Worm (Caenorhabditis elegans) whole organism, L1 larva: Measurements from ENCODE around the gene C48B4.10.
A peak's percentile ranks its signal among the peaks of the same experiment; 100 is the strongest.

ENCODE experiments used
- C04F5.9 ChIP-seq: sonication (generic microtip); optimal IDR thresholded peaks from 2 replicates; lab custom pipeline; 2016; ENCODE audit warnings: missing genetic modification characterization, missing compliant biosample characterization
- C16A3.4 ChIP-seq: fragments of 150-350 bp; optimal IDR thresholded peaks from 2 replicates; lab custom pipeline; 2014; ENCODE audit warnings: missing biosample characterization, missing genetic modification characterization
- F16B12.6 ChIP-seq: fragments of 150-350 bp; optimal IDR thresholded peaks from 2 replicates; lab custom pipeline; 2014; ENCODE audit warnings: missing biosample characterization, missing genetic modification characterization
- Y116A8C.19 ChIP-seq: sonication (generic microtip); optimal IDR thresholded peaks from 2 replicates; lab custom pipeline; 2016; ENCODE audit warnings: missing compliant biosample characterization, missing genetic modification characterization, borderline replicate concordance
- aha-1 ChIP-seq: fragments of 150-350 bp; optimal IDR thresholded peaks from 2 replicates; lab custom pipeline; 2014; ENCODE audit warnings: missing biosample characterization, missing genetic modification characterization
- aly-2 ChIP-seq: fragments of 150-350 bp; optimal IDR thresholded peaks from 2 replicates; lab custom pipeline; 2014; ENCODE audit warnings: missing biosample characterization, missing genetic modification characterization
- blmp-1 ChIP-seq: fragments of 150-350 bp; optimal IDR thresholded peaks from 2 replicates; lab custom pipeline; 2014; ENCODE audit warnings: missing biosample characterization, missing genetic modification characterization
- ceh-8 ChIP-seq: fragments of 200-800 bp; sonication (Bioruptor generic); optimal IDR thresholded peaks from 2 replicates; lab custom pipeline; 2018; ENCODE audit warnings: mild to moderate bottlenecking, missing genetic modification characterization, moderate library complexity, missing compliant biosample characterization
- ceh-82 ChIP-seq, 3 experiments: fragments of 150-350 bp in 1 of 3; sonication (generic microtip) in 2 of 3; optimal IDR thresholded peaks; 2 replicates each; lab custom pipeline; 2014 to 2017; ENCODE audit warnings: missing biosample characterization in 3 of 3, missing genetic modification characterization in 3 of 3
- ceh-88 ChIP-seq: fragments of 200-800 bp; sonication (Bioruptor generic); IDR thresholded peaks from 2 replicates; pipeline ENCODE4 v1.3.6; 2022; ENCODE audit warnings: missing genetic modification characterization, missing compliant biosample characterization
- ceh-90 ChIP-seq: sonication (generic microtip); optimal IDR thresholded peaks from 2 replicates; lab custom pipeline; 2016; ENCODE audit warnings: missing genetic modification characterization, missing compliant biosample characterization
- dsc-1 ChIP-seq: sonication (generic microtip); optimal IDR thresholded peaks from 2 replicates; lab custom pipeline; 2016; ENCODE audit warnings: mild to moderate bottlenecking, missing genetic modification characterization, missing compliant biosample characterization
- egl-13 ChIP-seq: sonication (generic microtip); optimal IDR thresholded peaks from 2 replicates; lab custom pipeline; 2016; ENCODE audit warnings: missing genotype, missing genetic modification reagents, missing genetic modification characterization, missing compliant biosample characterization
- egl-27 ChIP-seq, 2 experiments: fragments of 150-350 bp in 1 of 2; sonication (generic microtip); optimal IDR thresholded peaks; 3 replicates each; lab custom pipeline; 2017 to 2018; ENCODE audit warnings: missing biosample characterization in 2 of 2, missing genetic modification characterization in 2 of 2, missing genetic modification reagents in 2 of 2
- elt-3 ChIP-seq, 6 experiments: fragments of 150-350 bp in 1 of 6; sonication (generic microtip); optimal IDR thresholded peaks; 2 replicates each; lab custom pipeline; 2017 to 2018; ENCODE audit warnings: missing biosample characterization in 6 of 6, missing genetic modification characterization in 6 of 6, inconsistent platforms in 1 of 6
- fkh-10 ChIP-seq: sonication (generic microtip); optimal IDR thresholded peaks from 2 replicates; lab custom pipeline; 2017; ENCODE audit warnings: missing biosample characterization, missing genetic modification reagents, missing genetic modification characterization
- fkh-4 ChIP-seq: sonication (generic microtip); optimal IDR thresholded peaks from 2 replicates; lab custom pipeline; 2016; ENCODE audit warnings: missing compliant biosample characterization, missing genetic modification characterization, borderline replicate concordance
- hlh-4 ChIP-seq: sonication (generic microtip); optimal IDR thresholded peaks from 2 replicates; lab custom pipeline; 2016; ENCODE audit warnings: mild to moderate bottlenecking, missing genetic modification characterization, missing compliant biosample characterization
- irx-1 ChIP-seq: sonication (generic microtip); optimal IDR thresholded peaks from 2 replicates; lab custom pipeline; 2016; ENCODE audit warnings: missing genetic modification characterization, missing compliant biosample characterization
- jun-1 ChIP-seq: fragments of 150-350 bp; optimal IDR thresholded peaks from 2 replicates; lab custom pipeline; 2014; ENCODE audit warnings: missing biosample characterization, missing genetic modification reagents, missing genetic modification characterization
- lin-14 ChIP-seq: fragments of 200-800 bp; sonication (Bioruptor generic); optimal IDR thresholded peaks from 2 replicates; lab custom pipeline; 2018; ENCODE audit warnings: mild to moderate bottlenecking, missing genetic modification characterization, moderate library complexity, missing compliant biosample characterization
- lir-3 ChIP-seq: sonication (generic microtip); optimal IDR thresholded peaks from 2 replicates; lab custom pipeline; 2016; ENCODE audit warnings: mild to moderate bottlenecking, missing genetic modification characterization, moderate library complexity, missing compliant biosample characterization; ENCODE audit not compliant: poor library complexity
- lsy-2 ChIP-seq, 2 experiments: fragments of 150-350 bp; optimal IDR thresholded peaks; 2 replicates each; lab custom pipeline; 2014; ENCODE audit warnings: missing biosample characterization in 2 of 2, missing genetic modification characterization in 2 of 2
- mab-9 ChIP-seq: fragments of 200-800 bp; sonication (Bioruptor generic); IDR thresholded peaks from 2 replicates; pipeline ENCODE4 v1.3.6; 2022; ENCODE audit warnings: missing genetic modification reagents, missing genetic modification characterization, missing compliant biosample characterization
- mdl-1 ChIP-seq, 2 experiments: fragments of 150-350 bp; optimal IDR thresholded peaks; 2 replicates each; lab custom pipeline; 2014 to 2017; ENCODE audit warnings: missing biosample characterization in 2 of 2, missing genetic modification characterization in 2 of 2, inconsistent platforms in 1 of 2
- mef-2 ChIP-seq: fragments of 150-350 bp; optimal IDR thresholded peaks from 2 replicates; lab custom pipeline; 2014; ENCODE audit warnings: missing biosample characterization, missing genetic modification characterization
- nhr-11 ChIP-seq: fragments of 150-350 bp; optimal IDR thresholded peaks from 2 replicates; lab custom pipeline; 2014; ENCODE audit warnings: missing biosample characterization, missing genetic modification characterization
- nhr-237 ChIP-seq: fragments of 150-350 bp; optimal IDR thresholded peaks from 2 replicates; lab custom pipeline; 2014; ENCODE audit warnings: missing biosample characterization, missing genetic modification characterization
- nhr-28 ChIP-seq: fragments of 150-350 bp; optimal IDR thresholded peaks from 2 replicates; lab custom pipeline; 2014; ENCODE audit warnings: missing biosample characterization, missing genetic modification characterization
- nhr-77 ChIP-seq: fragments of 150-350 bp; optimal IDR thresholded peaks from 2 replicates; lab custom pipeline; 2014; ENCODE audit warnings: missing biosample characterization, missing genetic modification characterization
- nhr-84 ChIP-seq: sonication (generic microtip); optimal IDR thresholded peaks from 2 replicates; lab custom pipeline; 2017; ENCODE audit warnings: missing biosample characterization, missing genetic modification characterization
- pag-3 ChIP-seq: sonication (generic microtip); optimal IDR thresholded peaks from 2 replicates; lab custom pipeline; 2017; ENCODE audit warnings: missing genetic modification characterization, mild to moderate bottlenecking, missing compliant biosample characterization, antibody characterized with exemption, borderline replicate concordance; ENCODE audit not compliant: insufficient read depth
- pax-3 ChIP-seq: fragments of 200-800 bp; sonication (Bioruptor generic); optimal IDR thresholded peaks from 2 replicates; lab custom pipeline; 2018; ENCODE audit warnings: mild to moderate bottlenecking, missing genetic modification characterization, moderate library complexity, missing compliant biosample characterization
- pqm-1 ChIP-seq: sonication (generic microtip); optimal IDR thresholded peaks from 3 replicates; lab custom pipeline; 2017; ENCODE audit warnings: missing biosample characterization, missing genetic modification characterization
- skn-1 ChIP-seq: fragments of 150-350 bp; optimal IDR thresholded peaks from 2 replicates; lab custom pipeline; 2014; ENCODE audit warnings: missing biosample characterization, missing genetic modification characterization
- snpc-4 ChIP-seq: fragments of 150-350 bp; optimal IDR thresholded peaks from 2 replicates; lab custom pipeline; 2014; ENCODE audit warnings: missing biosample characterization, missing genetic modification characterization
- sox-4 ChIP-seq: sonication (generic microtip); optimal IDR thresholded peaks from 2 replicates; lab custom pipeline; 2016; ENCODE audit warnings: missing genetic modification characterization, missing compliant biosample characterization
- sup-37 ChIP-seq: fragments of 200-800 bp; sonication (Bioruptor generic); optimal IDR thresholded peaks from 2 replicates; lab custom pipeline; 2018; ENCODE audit warnings: mild to moderate bottlenecking, missing genetic modification characterization, missing compliant biosample characterization
- swsn-7 ChIP-seq: sonication (generic microtip); optimal IDR thresholded peaks from 2 replicates; lab custom pipeline; 2016; ENCODE audit warnings: missing genetic modification characterization, missing compliant biosample characterization
- tlp-1 ChIP-seq: fragments of 150-350 bp; optimal IDR thresholded peaks from 2 replicates; lab custom pipeline; 2014; ENCODE audit warnings: missing biosample characterization, missing genetic modification characterization
- unc-30 ChIP-seq: sonication (generic microtip); optimal IDR thresholded peaks from 2 replicates; lab custom pipeline; 2017; ENCODE audit warnings: missing biosample characterization, missing genetic modification characterization
- unc-86 ChIP-seq: sonication (generic microtip); optimal IDR thresholded peaks from 2 replicates; lab custom pipeline; 2016; ENCODE audit warnings: missing genetic modification characterization, missing compliant biosample characterization
- vab-15 ChIP-seq: sonication (generic microtip); optimal IDR thresholded peaks from 2 replicates; lab custom pipeline; 2017; ENCODE audit warnings: missing genotype, mild to moderate bottlenecking, missing genetic modification characterization, missing compliant biosample characterization
- xbp-1 ChIP-seq: sonication (generic microtip); optimal IDR thresholded peaks from 2 replicates; lab custom pipeline; 2016; ENCODE audit warnings: missing genetic modification characterization, missing compliant biosample characterization
- ztf-11 ChIP-seq, 2 experiments: sonication (generic microtip); optimal IDR thresholded peaks; 2 replicates each; lab custom pipeline; 2016 to 2017; ENCODE audit warnings: missing genetic modification characterization in 2 of 2, missing biosample characterization in 1 of 2, missing compliant biosample characterization in 1 of 2
- ztf-4 ChIP-seq: fragments of 150-350 bp; optimal IDR thresholded peaks from 2 replicates; lab custom pipeline; 2014; ENCODE audit warnings: missing biosample characterization, missing genetic modification characterization

C48B4.10 gene

DNA sequence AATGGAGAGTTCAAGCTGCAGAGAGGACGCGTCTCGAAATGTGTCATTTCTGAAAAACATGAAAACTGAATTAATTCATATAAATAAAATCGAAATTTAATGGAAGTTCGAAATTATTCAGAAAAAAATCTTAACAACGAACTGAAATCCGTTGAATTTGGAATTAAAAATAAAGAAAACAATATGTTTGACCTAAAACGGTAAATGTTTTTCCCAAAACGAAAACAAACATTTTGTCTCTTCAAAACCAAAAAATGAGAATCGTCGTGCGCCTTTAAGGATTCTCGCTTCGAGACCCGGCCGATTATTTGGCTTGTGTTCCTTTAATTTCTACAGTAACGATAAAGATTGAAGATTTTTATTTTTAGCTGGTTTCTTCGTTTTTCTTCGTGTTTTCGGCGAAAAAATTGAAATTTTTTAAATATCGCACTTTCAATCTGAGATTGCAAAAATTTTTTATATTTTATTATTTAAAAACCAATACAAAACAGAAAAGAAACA is 4.9 kb downstream of the C48B4.10 start, which contains the start of gene C48B4.7:
TSS of gene C48B4.7 (minus strand) at position 51 of the 501 bp plus-strand sequence.
- no peak for TF ChIP-seq sup-37 (GFP tag; lab: Kevin White, UChicago)
- TF ChIP-seq fkh-4: no peak
- no peak for TF ChIP-seq aha-1 (tag; lab: Kevin White, UChicago)
- TF ChIP-seq F16B12.6: no peak
- no peak for TF ChIP-seq lir-3 (tag; lab: Kevin White, UChicago)
- TF ChIP-seq pag-3 (tag; lab: Kevin White, UChicago): no peak
- no peak for TF ChIP-seq pqm-1
- no peak for TF ChIP-seq ceh-88 (GFP tag; lab: Robert Waterston, UW)

- TF ChIP-seq irx-1 (tag; lab: Kevin White, UChicago) (no peak), sox-4 (no peak), blmp-1 (tag; lab: Kevin White, UChicago) (no peak), Y116A8C.19 (tag; lab: Kevin White, UChicago) (no peak), aly-2 (tag; lab: Kevin White, UChicago) (no peak), F16B12.6 (no peak), nhr-28 (tag; lab: Kevin White, UChicago) (no peak), lir-3 (tag; lab: Kevin White, UChicago) (no peak)
Observed at ce11 chrIII:9558463-9558862, 5.8 kb downstream of the C48B4.10 start, which contains the start of gene C48B4.6. Gene C48B4.6, minus strand, starts transcription at chrIII:9558563.

DNA sequence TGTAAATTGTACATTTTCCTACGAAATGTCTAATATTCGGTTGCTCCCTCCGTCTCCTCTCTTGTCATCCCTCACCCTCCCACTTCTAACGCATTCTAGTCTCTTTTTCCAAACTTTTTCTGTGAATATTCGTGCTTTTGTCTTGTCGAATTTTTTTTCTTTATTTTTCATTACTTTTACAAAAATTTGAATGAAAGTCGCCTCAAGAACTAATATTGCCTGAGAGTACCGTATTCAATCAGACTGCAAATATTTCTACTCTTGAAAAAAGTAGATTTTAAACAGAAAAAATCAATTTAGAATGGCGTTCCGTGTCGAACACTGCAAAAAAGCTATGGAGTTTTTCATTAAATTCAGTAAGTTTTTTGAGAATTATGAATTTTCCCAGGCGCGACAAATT is 8.0 kb downstream of the C48B4.10 start, which contains the start of gene ZK1098.11:
TSS of gene ZK1098.11 (plus strand) at position 301 of the 400 bp plus-strand sequence.
- TF ChIP-seq vab-15 (tag; lab: Kevin White, UChicago) (no peak), ceh-88 (GFP tag; lab: Robert Waterston, UW) (no peak), swsn-7 (tag; lab: Kevin White, UChicago) (no peak), pag-3 (tag; lab: Kevin White, UChicago) (no peak), egl-27 (tag; optimal IDR thresholded peaks at IDR 0.05; lab: Kevin White, UChicago) (no peak), snpc-4 (tag; lab: Kevin White, UChicago) (no peak), hlh-4 (tag; lab: Kevin White, UChicago) (no peak), ceh-8 (no peak), ceh-82 (tag; optimal IDR thresholded peaks at IDR 0.05; lab: Kevin White, UChicago) (no peak), lin-14 (no peak), mdl-1 (tag; optimal IDR thresholded peaks at IDR 0.05; lab: Kevin White, UChicago) (no peak), lsy-2 (tag; optimal IDR thresholded peaks at IDR 0.05; lab: Kevin White, UChicago) (no peak), C04F5.9 (no peak), ztf-11 (tag; optimal IDR thresholded peaks at IDR 0.05; lab: Kevin White, UChicago) (no peak), ceh-90 (no peak), tlp-1 (no peak), unc-30 (tag; lab: Kevin White, UChicago) (no peak), C16A3.4 (tag; lab: Kevin White, UChicago) (no peak)

DNA sequence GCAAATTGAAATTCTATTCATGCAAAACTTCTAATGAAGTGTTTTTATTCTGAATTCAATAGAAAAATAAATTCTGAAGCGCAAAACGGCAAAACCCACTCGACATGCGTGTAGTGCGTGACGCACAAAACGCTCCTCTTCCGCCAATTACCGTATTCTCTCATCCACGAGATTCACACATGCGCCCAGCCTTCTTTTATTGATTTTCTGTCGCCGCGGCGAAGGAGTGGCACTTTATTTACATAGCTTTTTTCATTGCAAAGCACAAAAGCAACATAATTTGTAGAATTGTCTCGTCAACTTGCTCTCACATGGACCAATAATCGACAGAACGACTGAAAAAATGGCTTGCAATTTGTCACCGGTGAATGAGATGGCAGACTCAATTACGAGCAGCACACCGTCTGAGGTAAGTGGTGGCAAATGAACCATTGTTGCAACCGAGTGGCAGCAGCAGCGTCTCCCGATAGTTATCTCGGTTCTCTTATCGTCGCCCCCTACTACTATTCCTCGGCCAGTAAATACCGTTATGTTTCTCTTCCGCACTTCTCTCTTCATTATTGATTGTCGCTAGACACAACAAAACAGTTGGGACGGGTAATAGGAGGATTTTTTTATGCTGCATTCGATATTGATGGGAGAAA is 18.2 kb downstream of the C48B4.10 start, which contains the start of gene unc-16:
TSS of gene unc-16 (plus strand) at position 243 of the 644 bp plus-strand sequence.
- TF ChIP-seq mef-2 (tag; lab: Kevin White, UChicago): peak; percentile 44
- peak; percentile 72 for TF ChIP-seq aly-2 (tag; lab: Kevin White, UChicago)
- TF ChIP-seq blmp-1 (tag; lab: Kevin White, UChicago): peak; percentile 72
- peak; percentile 89 for TF ChIP-seq dsc-1 (tag; lab: Kevin White, UChicago)
- no peak for TF ChIP-seq tlp-1
- TF ChIP-seq nhr-77: peak; percentile 78
- peak in 2 of 6 experiments; percentile 29 to 54 for TF ChIP-seq elt-3 (tag; optimal IDR thresholded peaks at IDR 0.05; lab: Kevin White, UChicago)
- TF ChIP-seq jun-1: peak; percentile 76
- TF ChIP-seq mab-9: peak; percentile 69; the same call in 1 of the 2 replicates
- peak; percentile 85 for TF ChIP-seq ceh-8
- peak; percentile 87 for TF ChIP-seq skn-1 (tag; lab: Kevin White, UChicago)
- peak; percentile 88 for TF ChIP-seq egl-13 (tag; lab: Kevin White, UChicago)
- peak; percentile 64 for TF ChIP-seq nhr-237 (tag; lab: Kevin White, UChicago)
- peak; percentile 92 for TF ChIP-seq unc-86
- TF ChIP-seq nhr-11 (tag; lab: Kevin White, UChicago): peak; percentile 11
- peak; percentile 65 for TF ChIP-seq fkh-10 (GFP tag; lab: Kevin White, UChicago)
- peak; percentile 43 for TF ChIP-seq ceh-90
- peak; percentile 69 for TF ChIP-seq pax-3 (tag; lab: Kevin White, UChicago)
- TF ChIP-seq ztf-4: peak; percentile 80
- no peak for TF ChIP-seq nhr-84 (tag; lab: Kevin White, UChicago)
- TF ChIP-seq xbp-1: peak; percentile 90
- peak; percentile 48 to 98 for TF ChIP-seq mdl-1 (tag; optimal IDR thresholded peaks at IDR 0.05; lab: Kevin White, UChicago)
